Fruit fly (Drosophila melanogaster) whole organism, prepupa: Measurements from ENCODE around the gene CG11977.

Experiments
- CG16779 ChIP-seq: fragments of 200-800 bp; sonication (Bioruptor generic); optimal IDR thresholded peaks from 3 replicates; lab custom pipeline; 2017; ENCODE audit warnings: missing biosample characterization, mild to moderate bottlenecking, missing genetic modification characterization
- CG6163 ChIP-seq: fragments of 200-800 bp; sonication (Bioruptor generic); IDR thresholded peaks from 3 replicates; pipeline ENCODE4 v1.3.6; 2022; ENCODE audit warnings: missing biosample characterization, missing genetic modification characterization
- CG6854 ChIP-seq: fragments of 200-800 bp; sonication (Bioruptor generic); optimal IDR thresholded peaks from 2 replicates; lab custom pipeline; 2017; ENCODE audit warnings: missing biosample characterization, mild to moderate bottlenecking, missing genetic modification characterization
- CG8319 ChIP-seq: fragments of 200-800 bp; sonication (Bioruptor generic); optimal IDR thresholded peaks from 3 replicates; lab custom pipeline; 2016; ENCODE audit warnings: missing biosample characterization, missing genetic modification characterization
- Eip78C ChIP-seq: fragments of 200-800 bp; sonication (Bioruptor generic); peaks from one replicate; lab custom pipeline; 2016; ENCODE audit warnings: missing biosample characterization, missing genetic modification characterization
- Eip93F ChIP-seq: fragments of 200-800 bp; sonication (Bioruptor generic); optimal IDR thresholded peaks from 2 replicates; lab custom pipeline; 2016; ENCODE audit warnings: missing biosample characterization, mild to moderate bottlenecking, missing genetic modification characterization
- OdsH ChIP-seq: fragments of 200-800 bp; sonication (Bioruptor generic); optimal IDR thresholded peaks from 3 replicates; lab custom pipeline; 2016; ENCODE audit warnings: missing biosample characterization, missing genetic modification characterization
- fd85E ChIP-seq: fragments of 200-800 bp; sonication (Bioruptor generic); optimal IDR thresholded peaks from 3 replicates; lab custom pipeline; 2016; ENCODE audit warnings: missing biosample characterization, missing genetic modification characterization
- topi ChIP-seq: fragments of 200-800 bp; sonication (Bioruptor generic); optimal IDR thresholded peaks from 3 replicates; lab custom pipeline; 2016; ENCODE audit warnings: missing biosample characterization, missing genetic modification characterization

- TF ChIP-seq CG6854 (no peak), CG16779 (tag; lab: Kevin White, UChicago) (no peak), topi (GFP tag; lab: Kevin White, UChicago) (no peak), CG8319 (GFP tag; lab: Kevin White, UChicago) (no peak), Eip93F (GFP tag; lab: Kevin White, UChicago) (no peak), CG6163 (GFP tag; lab: Robert Waterston, UW) (no peak), Eip78C (GFP tag; lab: Kevin White, UChicago) (no peak), OdsH (no peak), fd85E (GFP tag; lab: Kevin White, UChicago) (no peak)
These were observed 41.2 kb upstream of the CG11977 start for dm6 chr3R:8956333-8956732.
